Worm (Caenorhabditis elegans): Measurements from ENCODE around the gene F33A8.4.

The F33A8.4 gene

ce11 chrII:10999109-10999508 is 49.7 kb downstream of the F33A8.4 start:
- TF ChIP-seq med-1 (GFP tag; optimal IDR thresholded peaks at IDR 0.05; ENCODE audit: insufficient read depth) = no peak

All from whole organism, midembryonic.